Fruit fly (Drosophila melanogaster) whole organism, embryonic: ENCODE results near the gene ftz.

Source experiments
- Atf6 ChIP-seq: fragments of 200-800 bp; sonication (Bioruptor generic); IDR thresholded peaks from 2 replicates; pipeline ENCODE4 v1.3.6; 2022; ENCODE audit warnings: missing biosample characterization, missing genetic modification characterization
- CG12391 ChIP-seq: fragments of 200-800 bp; sonication (Bioruptor generic); optimal IDR thresholded peaks from 3 replicates; lab custom pipeline; 2018; ENCODE audit warnings: missing biosample characterization, mild to moderate bottlenecking, missing genetic modification characterization, moderate library complexity
- CG12659 ChIP-seq: fragments of 200-800 bp; sonication (Bioruptor generic); optimal IDR thresholded peaks from 3 replicates; lab custom pipeline; 2017; ENCODE audit warnings: mild to moderate bottlenecking, missing biosample characterization, missing genetic modification reagents, missing genetic modification characterization
- CG12769 ChIP-seq: fragments of 200-800 bp; sonication (Bioruptor generic); optimal IDR thresholded peaks from 2 replicates; lab custom pipeline; 2019; ENCODE audit warnings: missing biosample characterization, mild to moderate bottlenecking, missing genetic modification characterization, moderate library complexity
- CG15601 ChIP-seq: fragments of 200-800 bp; sonication (Bioruptor generic); optimal IDR thresholded peaks from 3 replicates; lab custom pipeline; 2019; ENCODE audit warnings: missing biosample characterization, mild to moderate bottlenecking, missing genetic modification characterization, moderate library complexity
- CG1602 ChIP-seq: fragments of 200-800 bp; sonication (Bioruptor generic); optimal IDR thresholded peaks from 3 replicates; lab custom pipeline; 2016; ENCODE audit warnings: missing biosample characterization, missing genetic modification characterization
- CG17912 ChIP-seq: fragments of 200-800 bp; sonication (Bioruptor generic); optimal IDR thresholded peaks from 2 replicates; lab custom pipeline; 2018; ENCODE audit warnings: missing biosample characterization, mild to moderate bottlenecking, missing genetic modification characterization
- CG1792 ChIP-seq: fragments of 200-800 bp; sonication (Bioruptor generic); optimal IDR thresholded peaks from 2 replicates; lab custom pipeline; 2016; ENCODE audit warnings: missing biosample characterization, missing genetic modification characterization
- CG2712 ChIP-seq: fragments of 200-800 bp; optimal IDR thresholded peaks from 3 replicates; lab custom pipeline; 2019; ENCODE audit warnings: missing biosample characterization, mild to moderate bottlenecking, missing genetic modification characterization, moderate library complexity
- CG30020 ChIP-seq: fragments of 200-800 bp; optimal IDR thresholded peaks from 2 replicates; lab custom pipeline; 2019; ENCODE audit warnings: missing biosample characterization, mild to moderate bottlenecking, missing genetic modification characterization, moderate library complexity
- CG3065 ChIP-seq: fragments of 200-800 bp; sonication (Bioruptor generic); optimal IDR thresholded peaks from 2 replicates; lab custom pipeline; 2016; ENCODE audit warnings: missing biosample characterization, missing genetic modification characterization
- CG4707 ChIP-seq: fragments of 200-800 bp; sonication (Bioruptor generic); optimal IDR thresholded peaks from 2 replicates; lab custom pipeline; 2018; ENCODE audit warnings: missing biosample characterization, mild to moderate bottlenecking, missing genetic modification characterization, moderate library complexity
- CG5245 ChIP-seq: fragments of 200-800 bp; sonication (Bioruptor generic); optimal IDR thresholded peaks from 3 replicates; lab custom pipeline; 2016; ENCODE audit warnings: missing biosample characterization, missing genetic modification characterization
- CG6813 ChIP-seq: fragments of 200-800 bp; sonication (Bioruptor generic); optimal IDR thresholded peaks from 2 replicates; lab custom pipeline; 2017; ENCODE audit warnings: missing biosample characterization, missing genetic modification characterization, mild to moderate bottlenecking, moderate library complexity, missing genetic modification reagents
- CG7271 ChIP-seq: fragments of 200-800 bp; sonication (Bioruptor generic); optimal IDR thresholded peaks from 2 replicates; lab custom pipeline; 2018; ENCODE audit warnings: missing biosample characterization, mild to moderate bottlenecking, missing genetic modification characterization, moderate library complexity
- CG7372 ChIP-seq: fragments of 200-800 bp; sonication (Bioruptor generic); IDR thresholded peaks from 2 replicates; pipeline ENCODE4 v1.3.6; 2022; ENCODE audit warnings: missing biosample characterization, missing genetic modification characterization
- CG7556 ChIP-seq: fragments of 200-800 bp; sonication (Bioruptor generic); optimal IDR thresholded peaks from 2 replicates; lab custom pipeline; 2017; ENCODE audit warnings: missing biosample characterization, mild to moderate bottlenecking, missing genetic modification characterization
- CG9437 ChIP-seq: fragments of 200-800 bp; sonication (Bioruptor generic); optimal IDR thresholded peaks from 2 replicates; lab custom pipeline; 2018; ENCODE audit warnings: missing biosample characterization, mild to moderate bottlenecking, missing genetic modification characterization
- CG9609 ChIP-seq: fragments of 200-800 bp; sonication (Bioruptor generic); optimal IDR thresholded peaks from 3 replicates; lab custom pipeline; 2016; ENCODE audit warnings: missing biosample characterization, missing genetic modification characterization
- D19B ChIP-seq: fragments of 200-800 bp; sonication (Bioruptor generic); optimal IDR thresholded peaks from 2 replicates; lab custom pipeline; 2017; ENCODE audit warnings: missing biosample characterization, mild to moderate bottlenecking, missing genetic modification characterization
- Deaf1 ChIP-seq: fragments of 200-800 bp; optimal IDR thresholded peaks from 3 replicates; lab custom pipeline; 2019; ENCODE audit warnings: missing biosample characterization, mild to moderate bottlenecking, missing genetic modification characterization, moderate library complexity
- Gug ChIP-seq: fragments of 200-800 bp; sonication (Bioruptor generic); IDR thresholded peaks from 4 replicates; pipeline ENCODE4 v1.3.6; 2022; ENCODE audit warnings: missing biosample characterization, missing genetic modification characterization
- H15 ChIP-seq: fragments of 200-800 bp; sonication (Bioruptor generic); IDR thresholded peaks from 3 replicates; pipeline ENCODE4 v1.3.6; 2022; ENCODE audit warnings: missing biosample characterization, missing genetic modification characterization
- Hr3 ChIP-seq: fragments of 200-800 bp; sonication (Bioruptor generic); optimal IDR thresholded peaks from 3 replicates; lab custom pipeline; 2016; ENCODE audit warnings: missing biosample characterization, missing genetic modification characterization
- Lhr ChIP-seq: fragments of 200-800 bp; sonication (Bioruptor generic); optimal IDR thresholded peaks from 3 replicates; lab custom pipeline; 2017; ENCODE audit warnings: mild to moderate bottlenecking, missing biosample characterization, missing genetic modification reagents, missing genetic modification characterization
- Rfx ChIP-seq: fragments of 200-800 bp; sonication (Bioruptor generic); IDR thresholded peaks from 2 replicates; pipeline ENCODE4 v1.3.6; 2022; ENCODE audit warnings: missing biosample characterization, missing genetic modification characterization
- Stat92E ChIP-seq, 3 experiments: fragments of >200 bp in 2 of 3; fragments of 200-800 bp in 1 of 3; sonication (Bioruptor generic) in 1 of 3; optimal IDR thresholded peaks; 2 replicates each; lab custom pipeline; 2017 to 2019; ENCODE audit warnings: missing biosample characterization in 3 of 3, missing genetic modification characterization in 3 of 3, mild to moderate bottlenecking in 1 of 3, moderate library complexity in 1 of 3
- Taf1 ChIP-seq: fragments of 200-800 bp; sonication (Bioruptor generic); IDR thresholded peaks from 2 replicates; pipeline ENCODE4 v1.3.6; 2022; ENCODE audit warnings: missing biosample characterization, missing genetic modification characterization
- YL-1 ChIP-seq: fragments of 200-800 bp; sonication (Bioruptor generic); optimal IDR thresholded peaks from 3 replicates; lab custom pipeline; 2017; ENCODE audit warnings: missing biosample characterization, mild to moderate bottlenecking, missing genetic modification characterization
- amos ChIP-seq: fragments of 200-800 bp; sonication (Bioruptor generic); IDR thresholded peaks from 2 replicates; pipeline ENCODE4 v1.3.6; 2022; ENCODE audit warnings: missing biosample characterization, missing genetic modification characterization; ENCODE audit not compliant: partially characterized antibody
- bbx ChIP-seq: fragments of 200-800 bp; sonication (Bioruptor generic); IDR thresholded peaks from 2 replicates; pipeline ENCODE4 v1.3.6; 2022; ENCODE audit warnings: missing biosample characterization, missing genetic modification characterization; ENCODE audit not compliant: partially characterized antibody
- bigmax ChIP-seq: fragments of 200-800 bp; sonication (Bioruptor generic); optimal IDR thresholded peaks from 2 replicates; lab custom pipeline; 2018; ENCODE audit warnings: missing biosample characterization, mild to moderate bottlenecking, missing genetic modification characterization
- bsh ChIP-seq, 2 experiments: fragments of 200-800 bp; sonication (Bioruptor generic); optimal IDR thresholded peaks; 2 replicates each; lab custom pipeline; 2017 to 2018; ENCODE audit warnings: mild to moderate bottlenecking in 2 of 2, missing biosample characterization in 2 of 2, missing genetic modification characterization in 2 of 2, moderate library complexity in 1 of 2
- cg ChIP-seq: fragments of 200-800 bp; sonication (Bioruptor generic); optimal IDR thresholded peaks from 3 replicates; lab custom pipeline; 2019; ENCODE audit warnings: missing biosample characterization, mild to moderate bottlenecking, missing genetic modification characterization, moderate library complexity
- mirr ChIP-seq: fragments of 200-800 bp; sonication (Bioruptor generic); optimal IDR thresholded peaks from 3 replicates; lab custom pipeline; 2018; ENCODE audit warnings: missing biosample characterization, mild to moderate bottlenecking, missing genetic modification characterization
- mld ChIP-seq: fragments of 200-800 bp; sonication (Bioruptor generic); IDR thresholded peaks from 3 replicates; pipeline ENCODE4 v1.3.6; 2022; ENCODE audit warnings: missing biosample characterization, missing genetic modification characterization; ENCODE audit not compliant: partially characterized antibody
- nau ChIP-seq: fragments of 200-800 bp; sonication (Bioruptor generic); optimal IDR thresholded peaks from 3 replicates; lab custom pipeline; 2017; ENCODE audit warnings: missing biosample characterization, mild to moderate bottlenecking, missing genetic modification characterization, missing genetic modification reagents
- pnt ChIP-seq: fragments of 200-800 bp; sonication (Bioruptor generic); optimal IDR thresholded peaks from 3 replicates; lab custom pipeline; 2016; ENCODE audit warnings: missing biosample characterization, missing genetic modification characterization
- row ChIP-seq: fragments of 200-800 bp; sonication (Bioruptor generic); IDR thresholded peaks from 3 replicates; pipeline ENCODE4 v1.3.6; 2022; ENCODE audit warnings: missing biosample characterization, missing genetic modification characterization
- sc ChIP-seq, 3 experiments: fragments of >200 bp in 2 of 3; fragments of 200-800 bp in 1 of 3; sonication (Bioruptor generic) in 1 of 3; optimal IDR thresholded peaks; 2 replicates in 2 of 3; 3 replicates in 1 of 3; lab custom pipeline; 2017; ENCODE audit warnings: mild to moderate bottlenecking in 1 of 3, missing biosample characterization in 1 of 3, missing genetic modification characterization in 1 of 3, missing genetic modification reagents in 1 of 3
- seq ChIP-seq: fragments of 200-800 bp; sonication (Bioruptor generic); IDR thresholded peaks from 2 replicates; pipeline ENCODE4 v1.3.6; 2022; ENCODE audit warnings: missing biosample characterization, missing genetic modification characterization
- sna ChIP-seq: fragments of 200-800 bp; sonication (Bioruptor generic); IDR thresholded peaks from 2 replicates; pipeline ENCODE4 v1.3.6; 2022; ENCODE audit warnings: missing biosample characterization, missing genetic modification characterization; ENCODE audit not compliant: partially characterized antibody
- ssp ChIP-seq: fragments of 200-800 bp; sonication (Bioruptor generic); IDR thresholded peaks from 2 replicates; pipeline ENCODE4 v1.3.6; 2022; ENCODE audit warnings: missing biosample characterization, missing genetic modification characterization
- yki ChIP-seq: fragments of >200 bp; optimal IDR thresholded peaks from 3 replicates; lab custom pipeline; 2018
- zen ChIP-seq: fragments of 200-800 bp; sonication (Bioruptor generic); optimal IDR thresholded peaks from 3 replicates; lab custom pipeline; 2018; ENCODE audit warnings: missing biosample characterization, mild to moderate bottlenecking, missing genetic modification characterization, moderate library complexity
- zfh1 ChIP-seq: fragments of 200-800 bp; sonication (Bioruptor generic); IDR thresholded peaks from 3 replicates; pipeline ENCODE4 v1.3.6; 2022; ENCODE audit warnings: missing biosample characterization, missing genetic modification characterization

The ftz gene

dm6 chr3R:6815751-6816039 is 48.4 kb upstream of the ftz start (continued):
- TF ChIP-seq cg (GFP tag; lab: Kevin White, UChicago) (peak; percentile 24), seq (0 out of 2 replicates have a peak, but pooled peaks have one; percentile 44)

- no peak for TF ChIP-seq sna
- TF ChIP-seq CG1602 (GFP tag; lab: Kevin White, UChicago) = peak; percentile 20
- peak; percentile 54 for TF ChIP-seq CG7556
- no peak for TF ChIP-seq ssp (GFP tag; lab: Robert Waterston, UW)
- no peak for TF ChIP-seq Hr3 (GFP tag; lab: Kevin White, UChicago)
- TF ChIP-seq CG6813 (GFP tag; lab: Kevin White, UChicago) = peak; percentile 0
- peak; percentile 1 for TF ChIP-seq CG12659 (GFP tag; lab: Kevin White, UChicago)
- peak in 1 of 3 experiments; percentile 61 for TF ChIP-seq Stat92E (GFP tag; optimal IDR thresholded peaks at IDR 0.05; lab: Kevin White, UChicago)
- no peak for TF ChIP-seq CG30020 (tag; lab: Kevin White, UChicago)
- no peak for TF ChIP-seq pnt (GFP tag; lab: Kevin White, UChicago)
- TF ChIP-seq nau (GFP tag; lab: Kevin White, UChicago) = no peak
- TF ChIP-seq Lhr (GFP tag; lab: Kevin White, UChicago) = no peak
- peak; percentile 73 for TF ChIP-seq Deaf1
- peak; percentile 4; the same call in 2 of the 3 replicates for TF ChIP-seq zfh1
- no peak for TF ChIP-seq yki (lab: Kevin White, UChicago)
- no peak for TF ChIP-seq CG17912
- peak; percentile 31 for TF ChIP-seq zen (tag; lab: Kevin White, UChicago)
- peak; percentile 2 for TF ChIP-seq CG1792 (GFP tag; lab: Kevin White, UChicago)
- no peak for TF ChIP-seq mirr (GFP tag; lab: Kevin White, UChicago)
- TF ChIP-seq bbx (GFP tag; lab: Robert Waterston, UW) = 0 out of 2 replicates have a peak, but pooled peaks have one; percentile 46
- no peak for TF ChIP-seq bigmax (GFP tag; lab: Kevin White, UChicago)
- TF ChIP-seq CG15601 = peak; percentile 31
- TF ChIP-seq Atf6 (GFP tag; lab: Robert Waterston, UW) = no peak
- no peak for TF ChIP-seq Taf1
- TF ChIP-seq CG12769 (tag; lab: Kevin White, UChicago) = peak; percentile 96
- no peak for TF ChIP-seq sc (optimal IDR thresholded peaks at IDR 0.05; lab: Kevin White, UChicago)
- TF ChIP-seq sc (GFP tag; optimal IDR thresholded peaks at IDR 0.05; lab: Kevin White, UChicago) = peak; percentile 9
- peak; percentile 42 for TF ChIP-seq CG12391 (tag; lab: Kevin White, UChicago)
- 0 out of 3 replicates have a peak, but pooled peaks have one; percentile 55 for TF ChIP-seq mld (GFP tag; lab: Robert Waterston, UW)
- peak; percentile 24; the same call in 1 of the 2 replicates for TF ChIP-seq amos (GFP tag; lab: Robert Waterston, UW)
- TF ChIP-seq row (GFP tag; lab: Robert Waterston, UW) = peak; percentile 33; the same call in 2 of the 3 replicates
- TF ChIP-seq CG9437 (GFP tag; lab: Kevin White, UChicago) = peak; percentile 46
- peak in 1 of 2 experiments; percentile 36 for TF ChIP-seq bsh (GFP tag; optimal IDR thresholded peaks at IDR 0.05; lab: Kevin White, UChicago)
- no peak for TF ChIP-seq CG4707 (GFP tag; lab: Kevin White, UChicago)
- no peak for TF ChIP-seq CG5245 (GFP tag; lab: Kevin White, UChicago)
- TF ChIP-seq Rfx = peak; percentile 26; the same call in 1 of the 2 replicates
- no peak for TF ChIP-seq CG7372 (GFP tag; lab: Robert Waterston, UW)
- TF ChIP-seq H15 = 0 out of 3 replicates have a peak, but pooled peaks have one; percentile 45
- no peak for TF ChIP-seq CG7271 (tag; lab: Kevin White, UChicago)
- TF ChIP-seq CG9609 (GFP tag; lab: Kevin White, UChicago) = no peak
- TF ChIP-seq CG3065 (GFP tag; lab: Kevin White, UChicago) = no peak
- TF ChIP-seq CG2712 (tag; lab: Kevin White, UChicago) = peak; percentile 37
- TF ChIP-seq Gug (GFP tag; lab: Robert Waterston, UW) = no peak
- TF ChIP-seq D19B (GFP tag; lab: Kevin White, UChicago) = no peak
- no peak for TF ChIP-seq YL-1 (GFP tag; lab: Kevin White, UChicago)
Observed at dm6 chr3R:6816272-6816980, 47.7 kb upstream of the ftz start.
